Worm (Caenorhabditis elegans) whole organism, late embryonic: ENCODE data around the gene H23N18.6.

Source experiments
- C08G9.2 ChIP-seq: sonication (generic microtip); optimal IDR thresholded peaks from 2 replicates; lab custom pipeline; 2016; ENCODE audit warnings: mild to moderate bottlenecking, missing genetic modification characterization, moderate library complexity, missing compliant biosample characterization
- F13H6.1 ChIP-seq: sonication (generic microtip); optimal IDR thresholded peaks from 2 replicates; lab custom pipeline; 2016; ENCODE audit warnings: missing genetic modification characterization, missing compliant biosample characterization
- K02D7.2 ChIP-seq: sonication (generic microtip); optimal IDR thresholded peaks from 2 replicates; lab custom pipeline; 2017; ENCODE audit warnings: mild to moderate bottlenecking, missing genetic modification characterization, missing compliant biosample characterization
- K09A11.1 ChIP-seq: sonication (generic microtip); optimal IDR thresholded peaks from 2 replicates; lab custom pipeline; 2017; ENCODE audit warnings: antibody characterized with exemption, mild to moderate bottlenecking, missing genetic modification characterization, missing compliant biosample characterization; ENCODE audit not compliant: insufficient read depth
- ama-1 ChIP-seq: fragments of 150-350 bp; optimal IDR thresholded peaks from 2 replicates; lab custom pipeline; 2014
- ceh-18 ChIP-seq: sonication (generic microtip); optimal IDR thresholded peaks from 2 replicates; lab custom pipeline; 2016; ENCODE audit warnings: missing genetic modification characterization, missing compliant biosample characterization
- ceh-2 ChIP-seq: sonication (generic microtip); optimal IDR thresholded peaks from 2 replicates; lab custom pipeline; 2016; ENCODE audit warnings: missing genotype, missing genetic modification characterization, missing compliant biosample characterization
- ceh-22 ChIP-seq: sonication (generic microtip); optimal IDR thresholded peaks from 2 replicates; lab custom pipeline; 2017; ENCODE audit warnings: missing biosample characterization, missing genetic modification characterization
- ceh-30 ChIP-seq: fragments of 150-350 bp; optimal IDR thresholded peaks from 2 replicates; lab custom pipeline; 2014; ENCODE audit warnings: missing biosample characterization, missing genetic modification characterization
- ceh-34 ChIP-seq: sonication (generic microtip); optimal IDR thresholded peaks from 2 replicates; lab custom pipeline; 2016; ENCODE audit warnings: mild to moderate bottlenecking, missing genetic modification characterization, missing compliant biosample characterization
- ceh-45 ChIP-seq: fragments of 200-800 bp; sonication (Bioruptor generic); IDR thresholded peaks from 2 replicates; pipeline ENCODE4 v1.3.6; 2022; ENCODE audit warnings: missing genetic modification reagents, missing genetic modification characterization, missing compliant biosample characterization
- che-1 ChIP-seq: sonication (generic microtip); optimal IDR thresholded peaks from 2 replicates; lab custom pipeline; 2016; ENCODE audit warnings: mild to moderate bottlenecking, missing genetic modification characterization, missing compliant biosample characterization
- elt-2 ChIP-seq: sonication (generic microtip); optimal IDR thresholded peaks from 2 replicates; lab custom pipeline; 2016; ENCODE audit warnings: missing genetic modification reagents, missing genetic modification characterization, missing compliant biosample characterization
- eyg-1 ChIP-seq: sonication (generic microtip); optimal IDR thresholded peaks from 2 replicates; lab custom pipeline; 2016; ENCODE audit warnings: missing genotype, missing genetic modification characterization, missing compliant biosample characterization
- fax-1 ChIP-seq: sonication (generic microtip); optimal IDR thresholded peaks from 2 replicates; lab custom pipeline; 2016; ENCODE audit warnings: missing genotype, missing genetic modification characterization, missing compliant biosample characterization
- fkh-10 ChIP-seq: fragments of 150-350 bp; optimal IDR thresholded peaks from 2 replicates; lab custom pipeline; 2014; ENCODE audit warnings: missing biosample characterization, missing genetic modification reagents, missing genetic modification characterization
- fkh-6 ChIP-seq: sonication (generic microtip); optimal IDR thresholded peaks from 2 replicates; lab custom pipeline; 2016; ENCODE audit warnings: missing genetic modification characterization, missing compliant biosample characterization
- gmeb-2 ChIP-seq: sonication (generic microtip); optimal IDR thresholded peaks from 2 replicates; lab custom pipeline; 2016; ENCODE audit warnings: missing genetic modification characterization, inconsistent platforms, missing compliant biosample characterization
- hlh-15 ChIP-seq: sonication (generic microtip); optimal IDR thresholded peaks from 2 replicates; lab custom pipeline; 2016; ENCODE audit warnings: missing genetic modification characterization, missing compliant biosample characterization
- hlh-30 ChIP-seq: sonication (generic microtip); optimal IDR thresholded peaks from 2 replicates; lab custom pipeline; 2017; ENCODE audit warnings: antibody characterized with exemption, missing genetic modification characterization, missing compliant biosample characterization; ENCODE audit not compliant: insufficient read depth
- hlh-6 ChIP-seq: sonication (generic microtip); optimal IDR thresholded peaks from 2 replicates; lab custom pipeline; 2016; ENCODE audit warnings: missing genotype, missing genetic modification characterization, missing compliant biosample characterization
- madf-2 ChIP-seq: sonication (generic microtip); optimal IDR thresholded peaks from 2 replicates; lab custom pipeline; 2017; ENCODE audit warnings: missing genetic modification characterization, missing compliant biosample characterization
- mec-3 ChIP-seq: sonication (generic microtip); optimal IDR thresholded peaks from 2 replicates; lab custom pipeline; 2016; ENCODE audit warnings: borderline replicate concordance, missing genetic modification characterization, missing compliant biosample characterization
- nhr-11 ChIP-seq: fragments of 150-350 bp; optimal IDR thresholded peaks from 2 replicates; lab custom pipeline; 2014; ENCODE audit warnings: missing biosample characterization, missing genetic modification characterization
- nhr-232 ChIP-seq: sonication (generic microtip); optimal IDR thresholded peaks from 2 replicates; lab custom pipeline; 2016; ENCODE audit warnings: missing genetic modification characterization, missing compliant biosample characterization
- pag-3 ChIP-seq: sonication (generic microtip); optimal IDR thresholded peaks from 2 replicates; lab custom pipeline; 2016; ENCODE audit warnings: missing compliant biosample characterization, missing genetic modification characterization, borderline replicate concordance
- pax-1 ChIP-seq: fragments of 150-350 bp; optimal IDR thresholded peaks from 2 replicates; lab custom pipeline; 2014; ENCODE audit warnings: missing biosample characterization, missing genetic modification characterization
- pha-2 ChIP-seq: sonication (generic microtip); optimal IDR thresholded peaks from 2 replicates; lab custom pipeline; 2017; ENCODE audit warnings: mild to moderate bottlenecking, missing genetic modification characterization, missing compliant biosample characterization
- pha-4 ChIP-seq: fragments of 150-350 bp; optimal IDR thresholded peaks from 2 replicates; lab custom pipeline; 2018; ENCODE audit warnings: missing biosample characterization, missing genetic modification reagents, missing genetic modification characterization
- pqm-1 ChIP-seq: sonication (generic microtip); optimal IDR thresholded peaks from 2 replicates; lab custom pipeline; 2016; ENCODE audit warnings: missing genetic modification characterization, missing compliant biosample characterization
- ref-2 ChIP-seq: sonication (generic microtip); optimal IDR thresholded peaks from 2 replicates; lab custom pipeline; 2016; ENCODE audit warnings: missing genetic modification characterization, missing compliant biosample characterization
- sdc-2 ChIP-seq: sonication (generic microtip); optimal IDR thresholded peaks from 2 replicates; lab custom pipeline; 2016; ENCODE audit warnings: missing genotype, missing genetic modification characterization, missing compliant biosample characterization
- sox-2 ChIP-seq: fragments of 200-800 bp; sonication (Bioruptor generic); IDR thresholded peaks from 2 replicates; pipeline ENCODE4 v1.3.6; 2022; ENCODE audit warnings: missing genetic modification reagents, missing genetic modification characterization, missing compliant biosample characterization
- syd-9 ChIP-seq: sonication (generic microtip); optimal IDR thresholded peaks from 2 replicates; lab custom pipeline; 2016; ENCODE audit warnings: mild to moderate bottlenecking, missing genetic modification characterization, moderate library complexity, missing compliant biosample characterization
- unc-42 ChIP-seq: sonication (generic microtip); optimal IDR thresholded peaks from 2 replicates; lab custom pipeline; 2016; ENCODE audit warnings: missing genotype, missing genetic modification characterization, missing compliant biosample characterization
- unc-55 ChIP-seq: sonication (generic microtip); optimal IDR thresholded peaks from 2 replicates; lab custom pipeline; 2017; ENCODE audit warnings: missing biosample characterization, missing genetic modification reagents, missing genetic modification characterization
- unc-86 ChIP-seq: sonication (generic microtip); optimal IDR thresholded peaks from 2 replicates; lab custom pipeline; 2016; ENCODE audit warnings: missing genetic modification characterization, missing compliant biosample characterization
- zip-5 ChIP-seq: sonication (generic microtip); optimal IDR thresholded peaks from 2 replicates; lab custom pipeline; 2016; ENCODE audit warnings: missing genetic modification characterization, missing compliant biosample characterization
- ztf-16 ChIP-seq: sonication (generic microtip); optimal IDR thresholded peaks from 2 replicates; lab custom pipeline; 2017; ENCODE audit warnings: missing genetic modification characterization, missing compliant biosample characterization

H23N18.6 gene

DNA sequence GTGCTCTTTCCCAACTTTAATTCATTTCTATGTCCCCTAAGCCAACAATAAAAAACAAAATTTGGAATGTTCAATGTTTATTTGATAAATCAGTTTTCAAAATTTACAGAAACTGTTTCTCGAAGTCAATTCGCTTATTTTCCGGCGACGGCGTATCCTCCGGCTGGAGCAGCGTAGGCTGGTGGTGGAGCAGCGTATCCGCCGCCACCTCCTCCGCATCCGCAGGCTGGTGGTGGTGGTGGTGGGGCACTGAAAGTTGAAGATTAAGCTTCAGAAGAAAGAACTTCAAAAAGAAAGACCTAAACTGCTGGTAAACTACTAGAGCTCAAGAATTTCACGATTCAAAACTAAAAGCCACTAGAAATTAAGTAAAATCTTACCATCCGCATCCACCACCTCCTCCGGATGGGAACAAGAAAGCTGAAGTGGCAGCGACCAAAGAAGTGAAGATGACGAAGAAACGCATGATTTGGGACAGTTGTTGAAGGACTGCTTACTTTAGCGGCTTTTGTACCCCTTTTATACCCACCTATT, 3.3 kb upstream of the H23N18.6 start, which contains the start of gene C02E7.7:
Gene C02E7.7, minus strand, starts transcription at position 484 of the 534 bp plus-strand sequence.
- TF ChIP-seq ceh-45 (GFP tag; lab: Robert Waterston, UW) (no peak), ama-1 (peak; percentile 7)

DNA sequence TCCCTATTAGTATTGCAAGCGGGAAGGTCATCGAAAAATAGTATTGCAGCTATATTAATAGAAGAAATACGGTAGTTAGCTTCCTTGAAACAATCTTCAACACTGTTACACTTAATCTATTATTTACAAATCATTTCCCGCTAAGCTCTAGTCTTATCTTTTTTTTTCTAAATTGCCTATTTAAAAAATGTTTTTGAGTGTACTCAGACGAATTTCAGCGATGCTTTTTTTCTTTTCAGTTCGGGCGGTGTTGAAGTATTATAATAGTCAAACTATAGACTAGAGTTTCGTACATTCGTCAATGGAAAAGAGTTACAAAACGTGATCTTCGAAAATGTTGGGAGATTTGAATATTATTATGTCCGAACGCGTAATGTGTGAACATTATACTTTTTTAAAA, 1.0 kb downstream of the H23N18.6 start:
- TF ChIP-seq pha-4: no peak
- TF ChIP-seq unc-42 (tag; lab: Kevin White, UChicago): no peak
- no peak for TF ChIP-seq K02D7.2
- TF ChIP-seq C08G9.2 (tag; lab: Kevin White, UChicago): no peak
- no peak for TF ChIP-seq sox-2 (GFP tag; lab: Robert Waterston, UW)
- TF ChIP-seq ceh-34 (tag; lab: Kevin White, UChicago): no peak
- TF ChIP-seq fkh-6 (tag; lab: Kevin White, UChicago): no peak
- no peak for TF ChIP-seq nhr-11
- no peak for TF ChIP-seq ceh-22 (tag; lab: Kevin White, UChicago)
- TF ChIP-seq pag-3 (tag; lab: Kevin White, UChicago): no peak
- no peak for TF ChIP-seq eyg-1 (tag; lab: Kevin White, UChicago)
- no peak for TF ChIP-seq syd-9
- no peak for TF ChIP-seq unc-86
- no peak for TF ChIP-seq ztf-16 (tag; lab: Kevin White, UChicago)
- no peak for TF ChIP-seq K09A11.1
- no peak for TF ChIP-seq ceh-45 (GFP tag; lab: Robert Waterston, UW)
- TF ChIP-seq pax-1 (tag; lab: Kevin White, UChicago): no peak

DNA sequence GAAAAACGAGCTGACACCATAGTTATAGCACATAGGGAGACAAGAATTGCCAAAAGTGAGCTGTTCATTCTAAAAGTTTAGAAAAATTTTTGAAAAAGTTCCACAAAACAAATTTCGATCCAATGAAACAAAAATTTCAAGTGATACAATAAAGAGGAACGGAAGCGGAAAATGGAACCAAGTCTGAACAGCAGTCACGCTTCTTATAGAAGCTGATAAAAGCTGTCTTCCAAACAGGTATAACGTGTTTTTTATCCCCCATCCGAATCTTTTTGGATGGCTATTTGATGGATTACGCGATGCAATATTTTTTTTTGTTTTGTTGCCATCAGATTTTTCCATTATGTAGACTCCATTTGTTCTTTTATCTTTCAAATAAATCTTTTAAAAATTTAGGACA, 2.6 kb downstream of the H23N18.6 start, which contains the start of gene H23N18.5:
Gene H23N18.5, minus strand, starts transcription at position 69 of the 400 bp plus-strand sequence.
- TF ChIP-seq ceh-2 (no peak), K02D7.2 (no peak), ref-2 (tag; lab: Kevin White, UChicago) (no peak), unc-55 (GFP tag; lab: Kevin White, UChicago) (no peak), hlh-30 (tag; lab: Kevin White, UChicago) (no peak), mec-3 (tag; lab: Kevin White, UChicago) (no peak), nhr-11 (no peak), pag-3 (tag; lab: Kevin White, UChicago) (no peak), fkh-10 (GFP tag; lab: Kevin White, UChicago) (no peak), nhr-232 (tag; lab: Kevin White, UChicago) (no peak), sdc-2 (tag; lab: Kevin White, UChicago) (no peak), pqm-1 (tag; lab: Kevin White, UChicago) (no peak), hlh-15 (tag; lab: Kevin White, UChicago) (no peak), zip-5 (tag; lab: Kevin White, UChicago) (no peak), madf-2 (tag; lab: Kevin White, UChicago) (no peak), unc-42 (tag; lab: Kevin White, UChicago) (no peak), che-1 (tag; lab: Kevin White, UChicago) (no peak), ama-1 (no peak)

DNA sequence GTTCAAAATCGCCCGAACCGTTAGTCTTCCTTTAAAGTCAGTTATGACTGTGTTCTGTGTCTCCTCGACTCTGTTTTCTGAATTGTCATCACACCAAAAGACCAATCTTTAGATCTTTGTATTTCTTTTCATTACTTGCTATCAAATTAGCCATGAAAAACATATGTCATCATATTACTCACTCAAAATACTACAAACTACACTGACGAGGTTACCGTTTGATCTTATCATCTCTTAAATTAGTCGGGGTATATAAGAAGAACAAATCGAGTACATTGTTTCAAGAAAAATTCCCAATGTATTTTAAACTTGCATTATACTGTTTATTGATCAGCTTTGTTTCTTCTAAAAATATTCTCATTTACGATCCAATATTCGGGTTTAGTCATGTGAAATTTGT, 6.3 kb downstream of the H23N18.6 start, which contains the start of gene ugt-13:
Gene ugt-13, plus strand, starts transcription at position 294 of the 400 bp plus-strand sequence.
- TF ChIP-seq F13H6.1 (tag; lab: Kevin White, UChicago): no peak
- TF ChIP-seq fax-1 (tag; lab: Kevin White, UChicago): no peak
- no peak for TF ChIP-seq pqm-1 (tag; lab: Kevin White, UChicago)
- TF ChIP-seq hlh-30 (tag; lab: Kevin White, UChicago): no peak
- TF ChIP-seq gmeb-2 (tag; lab: Kevin White, UChicago): no peak
- TF ChIP-seq hlh-6: no peak
- TF ChIP-seq ceh-30 (tag; lab: Kevin White, UChicago): no peak
- no peak for TF ChIP-seq hlh-15 (tag; lab: Kevin White, UChicago)
- no peak for TF ChIP-seq eyg-1 (tag; lab: Kevin White, UChicago)
- TF ChIP-seq ceh-22 (tag; lab: Kevin White, UChicago): no peak
- TF ChIP-seq K02D7.2: no peak
- TF ChIP-seq pag-3 (tag; lab: Kevin White, UChicago): no peak
- no peak for TF ChIP-seq pha-2
- TF ChIP-seq ceh-18 (tag; lab: Kevin White, UChicago): no peak
- no peak for TF ChIP-seq elt-2
- TF ChIP-seq ztf-16 (tag; lab: Kevin White, UChicago): no peak
- TF ChIP-seq mec-3 (tag; lab: Kevin White, UChicago): no peak
